Worm (Caenorhabditis elegans): ENCODE data around the gene Y22D7AL.7.

Y22D7AL.7 gene

DNA sequence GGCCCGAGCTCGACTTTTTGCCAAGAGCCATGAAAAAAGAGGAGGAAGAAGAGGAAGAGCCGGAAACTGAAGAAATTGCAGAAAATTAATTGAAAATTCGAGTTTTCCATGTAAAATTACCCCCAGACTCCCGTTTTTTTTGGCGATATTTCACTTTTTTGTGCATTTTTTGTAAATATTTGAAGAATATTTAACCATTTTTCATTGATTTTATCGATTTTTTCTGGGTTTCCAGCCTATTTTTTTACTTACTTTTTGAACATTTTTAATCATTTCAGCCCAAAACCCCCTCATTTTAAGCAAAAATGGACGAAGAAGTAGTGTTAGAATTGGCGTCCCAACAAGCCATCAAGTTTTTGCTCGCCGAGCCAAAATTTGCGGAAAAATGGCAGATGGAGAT, at the start of gene Y22D7AL.7:
Y22D7AL.7 (plus strand) TSS at position 301 of the 400 bp plus-strand sequence.
- TF ChIP-seq ZK546.5 (tag; optimal IDR thresholded peaks at IDR 0.05) = no peak
- no peak for TF ChIP-seq ceh-16 (tag; optimal IDR thresholded peaks at IDR 0.05)
- no peak for TF ChIP-seq nhr-11 (tag; optimal IDR thresholded peaks at IDR 0.05)
- no peak for TF ChIP-seq skn-1 (tag; optimal IDR thresholded peaks at IDR 0.05)
- no peak for TF ChIP-seq egl-27 (tag; optimal IDR thresholded peaks at IDR 0.05)
- no peak for TF ChIP-seq ceh-9 (tag; optimal IDR thresholded peaks at IDR 0.05)
- no peak for TF ChIP-seq elt-3 (tag; optimal IDR thresholded peaks at IDR 0.05)
- TF ChIP-seq jun-1 (tag; optimal IDR thresholded peaks at IDR 0.05) = no peak
- no peak for TF ChIP-seq tbx-2 (tag; optimal IDR thresholded peaks at IDR 0.05)
- TF ChIP-seq daf-12 (tag; optimal IDR thresholded peaks at IDR 0.05) = no peak
- no peak for TF ChIP-seq nhr-12 (tag; optimal IDR thresholded peaks at IDR 0.05)
- no peak for TF ChIP-seq elt-2 (tag; optimal IDR thresholded peaks at IDR 0.05)
- no peak for TF ChIP-seq nhr-67 (tag; optimal IDR thresholded peaks at IDR 0.05)
- TF ChIP-seq ztf-4 (tag; optimal IDR thresholded peaks at IDR 0.05) = no peak
- no peak for TF ChIP-seq eor-1 (tag; optimal IDR thresholded peaks at IDR 0.05)
- TF ChIP-seq mdl-1 (tag; optimal IDR thresholded peaks at IDR 0.05) = no peak
- no peak for TF ChIP-seq ztf-11 (tag; optimal IDR thresholded peaks at IDR 0.05)
- TF ChIP-seq fos-1 (tag; optimal IDR thresholded peaks at IDR 0.05) = no peak
- TF ChIP-seq egl-5 (tag; optimal IDR thresholded peaks at IDR 0.05) = no peak
- no peak for TF ChIP-seq aly-2 (tag; optimal IDR thresholded peaks at IDR 0.05)

DNA sequence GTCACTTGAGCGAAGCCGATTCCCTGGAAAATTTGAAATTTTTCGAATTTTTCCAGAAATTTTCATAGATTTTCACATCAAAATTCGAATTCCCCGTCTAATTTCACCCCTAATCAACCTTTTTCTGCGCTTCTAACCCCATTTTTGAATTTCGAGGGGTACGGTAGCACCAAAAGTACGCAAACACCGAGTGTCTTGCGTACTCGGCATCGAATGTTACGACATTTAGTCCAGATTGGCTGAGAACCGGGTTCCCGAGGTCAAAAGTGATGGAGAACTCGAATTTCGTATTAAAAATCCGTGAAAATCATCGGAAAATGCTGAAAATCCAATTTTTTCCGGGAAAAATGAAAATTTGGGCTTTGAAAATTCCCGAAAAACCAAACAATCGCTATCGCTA, 48.1 kb upstream of the Y22D7AL.7 start:
- TF ChIP-seq tbx-2 (tag; optimal IDR thresholded peaks at IDR 0.05) (no peak), nhr-23 (tag; optimal IDR thresholded peaks at IDR 0.05) (no peak), nhr-11 (tag; optimal IDR thresholded peaks at IDR 0.05) (no peak), aly-2 (tag; optimal IDR thresholded peaks at IDR 0.05) (no peak)

DNA sequence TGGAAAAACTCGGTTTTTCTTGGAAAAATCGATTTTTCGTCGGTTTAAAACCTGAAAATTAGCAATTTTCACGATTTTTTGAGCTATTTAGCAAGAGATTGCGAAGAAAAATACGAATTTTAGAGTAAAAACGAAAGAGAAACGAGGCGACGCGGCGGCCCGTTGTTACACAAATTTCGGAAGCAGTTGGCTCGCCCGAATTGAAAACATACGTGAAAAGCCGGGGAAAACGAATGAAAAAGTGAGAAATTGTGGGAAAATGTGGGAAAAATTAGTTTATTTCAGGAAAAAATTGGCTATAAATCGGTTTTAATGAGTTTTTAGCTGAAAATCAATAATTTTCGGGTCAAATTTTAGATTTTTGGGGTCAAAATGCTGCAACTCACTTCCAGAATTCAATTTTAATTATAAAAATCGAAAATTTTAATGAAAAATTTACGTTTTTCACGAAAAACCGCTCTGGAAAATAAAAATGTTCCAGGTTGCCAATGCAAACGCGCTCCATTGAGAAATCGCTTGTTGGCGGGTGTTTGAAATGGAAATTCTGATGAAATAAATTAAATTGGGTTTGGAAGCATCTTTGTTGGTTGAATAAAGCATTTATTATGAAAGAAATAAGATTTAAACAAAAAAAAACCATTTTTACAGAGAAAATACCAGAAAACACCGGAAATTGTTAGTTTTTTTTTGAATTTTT, 43.6 kb upstream of the Y22D7AL.7 start, which contains the start of gene snf-6:
snf-6 (minus strand) TSS at position 51 of the 697 bp plus-strand sequence.
- no peak for TF ChIP-seq nhr-12 (tag; optimal IDR thresholded peaks at IDR 0.05)
- no peak for TF ChIP-seq lin-39 (tag; optimal IDR thresholded peaks at IDR 0.05)
- no peak for TF ChIP-seq nhr-76 (tag; optimal IDR thresholded peaks at IDR 0.05)
- no peak for TF ChIP-seq unc-39 (tag; optimal IDR thresholded peaks at IDR 0.05)
- TF ChIP-seq nhr-11 (tag; optimal IDR thresholded peaks at IDR 0.05) = no peak
- TF ChIP-seq fkh-10 (GFP tag; optimal IDR thresholded peaks at IDR 0.05) = no peak
- TF ChIP-seq nhr-23 (tag; optimal IDR thresholded peaks at IDR 0.05) = peak; percentile 59
- TF ChIP-seq tbx-2 (tag; optimal IDR thresholded peaks at IDR 0.05) = no peak
- TF ChIP-seq hmg-11 (tag; optimal IDR thresholded peaks at IDR 0.05) = no peak
- TF ChIP-seq mml-1 (tag; optimal IDR thresholded peaks at IDR 0.05) = no peak
- TF ChIP-seq ama-1 (optimal IDR thresholded peaks at IDR 0.05) = no peak
- TF ChIP-seq nfya-1 (tag; optimal IDR thresholded peaks at IDR 0.05; ENCODE audit: insufficient read depth) = peak; percentile 37
- no peak for TF ChIP-seq nhr-67 (tag; optimal IDR thresholded peaks at IDR 0.05)
- TF ChIP-seq nhr-237 (tag; optimal IDR thresholded peaks at IDR 0.05) = no peak
- no peak for TF ChIP-seq eor-1 (tag; optimal IDR thresholded peaks at IDR 0.05)
- peak; percentile 20 for TF ChIP-seq nhr-43 (tag; optimal IDR thresholded peaks at IDR 0.05; ENCODE audit: poor library complexity, severe bottlenecking)
- TF ChIP-seq pha-4 (tag; optimal IDR thresholded peaks at IDR 0.05) = peak; percentile 33
- no peak for TF ChIP-seq elt-3 (tag; optimal IDR thresholded peaks at IDR 0.05)
- no peak for TF ChIP-seq lsy-12 (tag; optimal IDR thresholded peaks at IDR 0.05)
- peak; percentile 82 for TF ChIP-seq lin-15B (tag; optimal IDR thresholded peaks at IDR 0.05)
- TF ChIP-seq zag-1 (tag; optimal IDR thresholded peaks at IDR 0.05) = no peak
- TF ChIP-seq ZK546.5 (tag; optimal IDR thresholded peaks at IDR 0.05) = no peak
- TF ChIP-seq elt-2 (tag; optimal IDR thresholded peaks at IDR 0.05) = no peak
- no peak for TF ChIP-seq mdl-1 (tag; optimal IDR thresholded peaks at IDR 0.05)

DNA sequence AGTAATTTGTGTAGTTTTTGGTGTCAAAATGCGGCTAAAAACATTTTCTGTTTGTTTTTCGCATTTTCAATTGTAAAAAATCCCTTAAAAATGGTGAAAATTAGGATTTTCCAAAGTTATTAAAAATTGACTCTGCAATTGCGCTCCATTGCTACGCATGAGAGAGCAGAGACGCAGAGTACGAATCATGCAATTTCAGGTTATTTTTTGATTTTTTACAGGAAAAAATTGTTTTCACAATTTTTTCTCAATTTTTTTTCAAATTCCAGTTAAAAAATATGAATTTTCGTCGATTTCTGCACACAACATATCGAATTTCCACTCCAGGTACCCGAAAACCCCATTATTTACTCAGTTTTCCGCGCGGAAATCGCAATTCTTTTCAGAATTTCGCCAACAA, 42.9 kb upstream of the Y22D7AL.7 start, which contains the start of gene mtg-1:
mtg-1 (plus strand) TSS at position 160 of the 400 bp plus-strand sequence.
- TF ChIP-seq fkh-10 (GFP tag; optimal IDR thresholded peaks at IDR 0.05) = no peak
- TF ChIP-seq elt-1 (tag; optimal IDR thresholded peaks at IDR 0.05) = no peak
- peak; percentile 34 for TF ChIP-seq nhr-23 (tag; optimal IDR thresholded peaks at IDR 0.05)
- TF ChIP-seq nhr-28 (tag; optimal IDR thresholded peaks at IDR 0.05) = no peak
- TF ChIP-seq sea-2 (GFP tag; optimal IDR thresholded peaks at IDR 0.05) = no peak
- TF ChIP-seq tbx-2 (tag; optimal IDR thresholded peaks at IDR 0.05) = no peak
- TF ChIP-seq nfya-1 (tag; optimal IDR thresholded peaks at IDR 0.05; ENCODE audit: insufficient read depth) = peak; percentile 24
- peak; percentile 70 for TF ChIP-seq pha-4 (tag; optimal IDR thresholded peaks at IDR 0.05)
- no peak for TF ChIP-seq snpc-4 (tag; optimal IDR thresholded peaks at IDR 0.05)
- no peak for TF ChIP-seq ZK546.5 (tag; optimal IDR thresholded peaks at IDR 0.05)
- no peak for TF ChIP-seq nhr-67 (tag; optimal IDR thresholded peaks at IDR 0.05)
- peak; percentile 63 for TF ChIP-seq lin-15B (tag; optimal IDR thresholded peaks at IDR 0.05)

All from whole organism, L3 larva.